Fruit fly (Drosophila melanogaster): ENCODE results near the gene GstD2.

DNA sequence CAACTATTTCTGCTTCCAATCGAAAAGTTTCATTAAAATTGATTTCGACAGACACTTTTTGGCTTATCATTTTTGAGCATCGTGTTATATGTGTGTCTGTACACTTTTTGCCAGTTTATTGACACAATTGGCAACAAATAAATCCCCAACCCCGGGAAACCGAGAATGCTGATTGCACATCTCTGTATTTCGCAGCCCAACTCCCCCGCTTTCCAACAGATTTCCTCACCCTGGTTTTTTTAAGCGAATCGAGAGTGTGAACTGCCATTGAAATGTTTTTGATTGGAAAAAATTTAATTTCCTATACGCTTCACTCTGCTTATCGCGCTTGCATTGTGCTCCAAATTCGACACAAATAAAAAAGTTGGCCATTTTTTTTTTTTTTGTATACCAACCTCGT lies 44.9 kb upstream of the GstD2 start:
- TF ChIP-seq h (optimal IDR thresholded peaks at IDR 0.05) (no peak), ttk (optimal IDR thresholded peaks at IDR 0.05) (no peak), Myc (optimal IDR thresholded peaks at IDR 0.05) (no peak), insv (optimal IDR thresholded peaks at IDR 0.05) (no peak), psq (optimal IDR thresholded peaks at IDR 0.05) (no peak)

All from Kc167 (cell line).